Worm (Caenorhabditis elegans): ENCODE results near the gene insc-1.

insc-1 gene

ce11 chrII:7323317-7323716, 35.4 kb upstream of the insc-1 start:
- TF ChIP-seq nhr-12 (tag; optimal IDR thresholded peaks at IDR 0.05) (no peak), R02D3.7 (tag; optimal IDR thresholded peaks at IDR 0.05) (no peak), lin-11 (tag; optimal IDR thresholded peaks at IDR 0.05) (no peak), ama-1 (optimal IDR thresholded peaks at IDR 0.05) (no peak), mab-5 (tag; optimal IDR thresholded peaks at IDR 0.05) (no peak), nhr-237 (tag; optimal IDR thresholded peaks at IDR 0.05) (no peak), nhr-129 (tag; optimal IDR thresholded peaks at IDR 0.05) (peak; percentile 82), mbf-1 (tag; optimal IDR thresholded peaks at IDR 0.05) (no peak), crh-2 (tag; optimal IDR thresholded peaks at IDR 0.05) (peak; percentile 22), ceh-16 (tag; optimal IDR thresholded peaks at IDR 0.05) (no peak), sma-9 (GFP tag; optimal IDR thresholded peaks at IDR 0.05) (peak; percentile 84), sma-9 (tag; optimal IDR thresholded peaks at IDR 0.05) (no peak), ZK546.5 (tag; optimal IDR thresholded peaks at IDR 0.05) (no peak), ztf-4 (tag; optimal IDR thresholded peaks at IDR 0.05) (peak; percentile 63), C34F6.9 (tag; optimal IDR thresholded peaks at IDR 0.05) (peak; percentile 57), fos-1 (tag; optimal IDR thresholded peaks at IDR 0.05) (no peak), blmp-1 (tag; optimal IDR thresholded peaks at IDR 0.05; ENCODE audit: insufficient read depth) (no peak), ztf-11 (tag; optimal IDR thresholded peaks at IDR 0.05) (no peak), elt-1 (tag; optimal IDR thresholded peaks at IDR 0.05) (no peak), unc-39 (tag; optimal IDR thresholded peaks at IDR 0.05) (no peak), lin-13 (GFP tag; optimal IDR thresholded peaks at IDR 0.05) (peak; percentile 18), lsy-2 (tag; optimal IDR thresholded peaks at IDR 0.05) (peak in 1 of 2 experiments; percentile 48), ceh-82 (tag; optimal IDR thresholded peaks at IDR 0.05) (no peak), F13H6.1 (tag; optimal IDR thresholded peaks at IDR 0.05) (peak; percentile 83), nhr-23 (tag; optimal IDR thresholded peaks at IDR 0.05) (no peak), zag-1 (tag; optimal IDR thresholded peaks at IDR 0.05) (no peak), nhr-25 (tag; optimal IDR thresholded peaks at IDR 0.05) (no peak), skn-1 (tag; optimal IDR thresholded peaks at IDR 0.05) (no peak), mdl-1 (tag; optimal IDR thresholded peaks at IDR 0.05) (peak in 1 of 2 experiments; percentile 25), nhr-6 (tag; optimal IDR thresholded peaks at IDR 0.05) (peak; percentile 53)

- TF ChIP-seq unc-55 (GFP tag; optimal IDR thresholded peaks at IDR 0.05) (peak; percentile 44), mab-5 (tag; optimal IDR thresholded peaks at IDR 0.05) (no peak)
Observed at ce11 chrII:7323925-7324324, 34.8 kb upstream of the insc-1 start, which contains the start of gene F21D12.3. Gene F21D12.3 (minus strand): TSS chrII:7324025.

ce11 chrII:7325063-7325480, 33.6 kb upstream of the insc-1 start:
- peak; percentile 23 for TF ChIP-seq F13H6.1 (tag; optimal IDR thresholded peaks at IDR 0.05)
- no peak for TF ChIP-seq mab-5 (tag; optimal IDR thresholded peaks at IDR 0.05)
- no peak for TF ChIP-seq Y55F3AM.14 (GFP tag; optimal IDR thresholded peaks at IDR 0.05)
- TF ChIP-seq ama-1 (optimal IDR thresholded peaks at IDR 0.05): peak; percentile 16
- peak; percentile 55 for TF ChIP-seq unc-55 (GFP tag; optimal IDR thresholded peaks at IDR 0.05)
- TF ChIP-seq zag-1 (tag; optimal IDR thresholded peaks at IDR 0.05): no peak
- no peak for TF ChIP-seq mbf-1 (tag; optimal IDR thresholded peaks at IDR 0.05)
- TF ChIP-seq nhr-25 (tag; optimal IDR thresholded peaks at IDR 0.05): no peak
- TF ChIP-seq lin-13 (GFP tag; optimal IDR thresholded peaks at IDR 0.05): no peak
- TF ChIP-seq sma-9 (GFP tag; optimal IDR thresholded peaks at IDR 0.05): peak; percentile 52
- TF ChIP-seq sma-9 (tag; optimal IDR thresholded peaks at IDR 0.05): no peak
- peak; percentile 19 for TF ChIP-seq sem-4 (tag; optimal IDR thresholded peaks at IDR 0.05)
- TF ChIP-seq lsy-2 (tag; optimal IDR thresholded peaks at IDR 0.05): peak in 1 of 2 experiments; percentile 50
- TF ChIP-seq nhr-129 (tag; optimal IDR thresholded peaks at IDR 0.05): peak; percentile 25
- TF ChIP-seq nhr-12 (tag; optimal IDR thresholded peaks at IDR 0.05): no peak
- TF ChIP-seq C34F6.9 (tag; optimal IDR thresholded peaks at IDR 0.05): peak; percentile 44
- no peak for TF ChIP-seq nhr-21 (tag; optimal IDR thresholded peaks at IDR 0.05)
- TF ChIP-seq blmp-1 (tag; optimal IDR thresholded peaks at IDR 0.05; ENCODE audit: insufficient read depth): no peak
- peak; percentile 4 for TF ChIP-seq fos-1 (tag; optimal IDR thresholded peaks at IDR 0.05)
- TF ChIP-seq nhr-23 (tag; optimal IDR thresholded peaks at IDR 0.05): no peak
- peak; percentile 86 for TF ChIP-seq crh-2 (tag; optimal IDR thresholded peaks at IDR 0.05)

- TF ChIP-seq R02D3.7 (tag; optimal IDR thresholded peaks at IDR 0.05) (no peak), ztf-11 (tag; optimal IDR thresholded peaks at IDR 0.05) (no peak), dmd-4 (tag; optimal IDR thresholded peaks at IDR 0.05) (no peak), elt-1 (tag; optimal IDR thresholded peaks at IDR 0.05) (no peak), unc-62 (GFP tag; optimal IDR thresholded peaks at IDR 0.05) (no peak), alr-1 (tag; optimal IDR thresholded peaks at IDR 0.05) (no peak), ZK546.5 (tag; optimal IDR thresholded peaks at IDR 0.05) (no peak), snpc-4 (tag; optimal IDR thresholded peaks at IDR 0.05) (no peak), mbf-1 (tag; optimal IDR thresholded peaks at IDR 0.05) (no peak), nhr-12 (tag; optimal IDR thresholded peaks at IDR 0.05) (no peak), F13H6.1 (tag; optimal IDR thresholded peaks at IDR 0.05) (no peak), crh-2 (tag; optimal IDR thresholded peaks at IDR 0.05) (no peak), mdl-1 (tag; optimal IDR thresholded peaks at IDR 0.05) (no peak), nhr-23 (tag; optimal IDR thresholded peaks at IDR 0.05) (no peak), mab-5 (tag; optimal IDR thresholded peaks at IDR 0.05) (no peak), nhr-77 (tag; optimal IDR thresholded peaks at IDR 0.05) (no peak), gmeb-1 (tag; optimal IDR thresholded peaks at IDR 0.05) (no peak)
Observed at ce11 chrII:7326199-7326598, 32.5 kb upstream of the insc-1 start.

All from whole organism, L2 larva.